Fruit fly (Drosophila melanogaster): Measurements from ENCODE around the gene CG11885.
A peak's percentile ranks its signal among the peaks of the same experiment; 100 is the strongest.

CG11885 gene

DNA sequence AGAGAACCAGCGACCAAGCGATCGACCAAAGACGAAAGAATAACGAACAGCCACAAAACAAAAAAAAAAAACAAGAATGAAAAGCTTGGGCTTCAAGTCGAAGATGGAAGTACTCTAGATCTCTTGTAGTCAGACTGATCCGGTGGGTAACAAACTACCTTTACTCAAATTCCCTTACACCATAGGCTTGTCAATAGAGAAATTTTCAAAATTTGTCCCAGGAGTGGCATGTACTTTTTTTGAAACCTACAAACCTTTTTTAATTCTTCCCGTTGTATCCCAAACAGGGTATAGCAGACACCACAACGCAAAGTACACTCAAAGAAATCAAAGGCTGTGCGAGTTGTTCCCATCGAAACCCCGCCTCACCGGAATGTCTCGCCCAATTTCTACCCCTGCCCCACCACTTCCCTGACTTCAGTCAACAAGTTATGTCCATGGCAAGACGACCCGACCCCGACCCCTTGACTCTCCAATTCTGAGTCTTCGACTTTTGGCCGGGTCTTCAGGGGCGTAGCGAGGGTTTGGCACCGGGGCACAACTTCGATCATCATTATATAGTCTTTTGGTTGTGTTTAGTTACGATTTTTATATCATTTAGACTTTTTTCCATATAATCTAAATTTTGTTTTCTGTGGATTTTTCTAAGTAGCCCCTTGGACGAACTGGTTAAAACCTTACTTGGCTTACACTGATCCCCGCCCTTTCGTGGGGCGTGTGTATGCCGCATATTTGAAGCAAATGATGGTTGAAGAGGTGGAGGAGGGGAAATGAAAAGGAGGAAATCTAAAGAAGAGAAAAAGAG lies 8.6 kb upstream of the CG11885 start:
- TF ChIP-seq vfl (GFP tag; optimal IDR thresholded peaks at IDR 0.05) = peak; percentile 59
- TF ChIP-seq CG10979 (tag; optimal IDR thresholded peaks at IDR 0.05) = peak; percentile 72
- no peak for TF ChIP-seq nerfin-1 (tag; optimal IDR thresholded peaks at IDR 0.05)
- TF ChIP-seq ewg (GFP tag; optimal IDR thresholded peaks at IDR 0.05) = peak; percentile 20
- TF ChIP-seq CG15479 (GFP tag; optimal IDR thresholded peaks at IDR 0.05) = no peak
- TF ChIP-seq Awh (GFP tag; IDR thresholded peaks at IDR 0.05) = 0 out of 2 replicates have a peak, but pooled peaks have one; percentile 27
- TF ChIP-seq esg (GFP tag; conservative IDR thresholded peaks at IDR 0.05) = no peak
- peak; percentile 74 for TF ChIP-seq pum (GFP tag; optimal IDR thresholded peaks at IDR 0.05)
- TF ChIP-seq CG17829 (tag; optimal IDR thresholded peaks at IDR 0.05) = peak; percentile 42
- peak in 1 of 3 experiments; percentile 68 for TF ChIP-seq lola (GFP tag; optimal IDR thresholded peaks at IDR 0.05)
- TF ChIP-seq Xbp1 (GFP tag; optimal IDR thresholded peaks at IDR 0.05) = peak; percentile 51
- TF ChIP-seq Kr (GFP tag; optimal IDR thresholded peaks at IDR 0.05) = no peak
- TF ChIP-seq CG11723 (GFP tag; optimal IDR thresholded peaks at IDR 0.05) = no peak
- TF ChIP-seq al (GFP tag; IDR thresholded peaks at IDR 0.05) = peak; percentile 44
- TF ChIP-seq Usf (GFP tag; optimal IDR thresholded peaks at IDR 0.05) = peak; percentile 39
- TF ChIP-seq Doc2 (GFP tag; IDR thresholded peaks at IDR 0.05) = no peak
- peak; percentile 14 for TF ChIP-seq CG12769 (tag; optimal IDR thresholded peaks at IDR 0.05)
- peak; percentile 61; the same call in 1 of the 2 replicates for TF ChIP-seq ranshi (GFP tag; IDR thresholded peaks at IDR 0.05)
- TF ChIP-seq CG13424 (tag; optimal IDR thresholded peaks at IDR 0.05) = peak; percentile 17
- TF ChIP-seq CG2120 (GFP tag; optimal IDR thresholded peaks at IDR 0.05) = peak; percentile 79
- no peak for TF ChIP-seq C15 (GFP tag; IDR thresholded peaks at IDR 0.05)
- peak; percentile 66 for TF ChIP-seq lab (GFP tag; optimal IDR thresholded peaks at IDR 0.05)
- TF ChIP-seq HLH3B (GFP tag; IDR thresholded peaks at IDR 0.05) = peak; percentile 37; the same call in 1 of the 2 replicates
- no peak for TF ChIP-seq Scr (GFP tag; IDR thresholded peaks at IDR 0.05; ENCODE audit: partially characterized antibody)
- TF ChIP-seq CG42726 (GFP tag; IDR thresholded peaks at IDR 0.05; ENCODE audit: partially characterized antibody) = no peak
- no peak for TF ChIP-seq zen2 (GFP tag; IDR thresholded peaks at IDR 0.05; ENCODE audit: partially characterized antibody)
- TF ChIP-seq Camta (GFP tag; optimal IDR thresholded peaks at IDR 0.05) = peak; percentile 39
- TF ChIP-seq CG4424 (GFP tag; optimal IDR thresholded peaks at IDR 0.05) = peak; percentile 38
- TF ChIP-seq NC2β (GFP tag; optimal IDR thresholded peaks at IDR 0.05) = peak; percentile 52
- TF ChIP-seq shn (GFP tag; optimal IDR thresholded peaks at IDR 0.05) = peak; percentile 36
- TF ChIP-seq CG6689 (GFP tag; IDR thresholded peaks at IDR 0.05) = peak; percentile 57
- TF ChIP-seq Hsf (GFP tag; optimal IDR thresholded peaks at IDR 0.05) = peak; percentile 64
- TF ChIP-seq wdn (GFP tag; IDR thresholded peaks at IDR 0.05) = no peak
- no peak for TF ChIP-seq CG34224 (GFP tag; IDR thresholded peaks at IDR 0.05; ENCODE audit: partially characterized antibody)
- TF ChIP-seq CG33557 (GFP tag; optimal IDR thresholded peaks at IDR 0.05) = peak; percentile 49
- TF ChIP-seq CG7987 (GFP tag; optimal IDR thresholded peaks at IDR 0.05) = no peak
- TF ChIP-seq CG13775 (GFP tag; optimal IDR thresholded peaks at IDR 0.05) = peak; percentile 20
- TF ChIP-seq CG10959 (GFP tag; IDR thresholded peaks at IDR 0.05) = peak; percentile 41; the same call in 1 of the 2 replicates
- TF ChIP-seq Six4 (GFP tag; optimal IDR thresholded peaks at IDR 0.05) = peak; percentile 34
- TF ChIP-seq Pdp1 (GFP tag; optimal IDR thresholded peaks at IDR 0.05) = peak; percentile 61 to 64
- peak; percentile 80 for TF ChIP-seq CG2712 (tag; optimal IDR thresholded peaks at IDR 0.05)
- TF ChIP-seq CG17186 (GFP tag; optimal IDR thresholded peaks at IDR 0.05) = no peak
- no peak for TF ChIP-seq HmgD (GFP tag; optimal IDR thresholded peaks at IDR 0.05)
- TF ChIP-seq CG17361 (GFP tag; IDR thresholded peaks at IDR 0.05) = peak; percentile 64
- peak; percentile 51 for TF ChIP-seq D19B (GFP tag; optimal IDR thresholded peaks at IDR 0.05)
- no peak for TF ChIP-seq Ravus (GFP tag; IDR thresholded peaks at IDR 0.05)
- TF ChIP-seq vvl (GFP tag; IDR thresholded peaks at IDR 0.05) = peak; percentile 65
- no peak for TF ChIP-seq Dek (tag; optimal IDR thresholded peaks at IDR 0.05)

Measured in whole organism, embryonic.